Worm (Caenorhabditis elegans): ENCODE measurements around the gene myrf-2.

DNA sequence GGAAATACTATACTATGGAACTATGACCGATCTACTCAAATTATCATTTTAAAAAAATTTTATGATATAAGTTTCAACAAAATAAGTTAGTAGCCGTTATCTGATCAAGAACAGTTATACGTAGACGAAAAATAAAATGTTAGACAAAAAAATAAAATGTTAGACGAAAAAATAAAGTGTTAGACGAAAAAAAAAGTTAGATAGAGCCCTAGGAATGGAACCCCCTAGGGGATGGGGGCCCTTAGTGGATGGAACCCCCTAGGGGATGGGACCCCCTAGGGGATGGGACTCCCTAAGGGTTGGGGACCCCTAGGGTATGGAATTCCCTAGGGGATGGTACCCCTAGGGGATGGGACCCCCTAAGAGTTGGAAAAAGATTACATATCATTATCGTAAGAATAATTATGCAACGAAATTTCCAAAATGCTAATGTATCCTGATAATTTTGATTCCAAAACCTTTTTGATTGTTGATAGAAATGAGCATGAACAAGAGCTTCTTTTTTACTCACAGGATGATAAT lies 25.1 kb upstream of the myrf-2 start:
- no peak for TF ChIP-seq dao-5 (tag; optimal IDR thresholded peaks at IDR 0.05)
- no peak for TF ChIP-seq him-1 (tag; optimal IDR thresholded peaks at IDR 0.05)
